Worm (Caenorhabditis elegans) whole organism, late embryonic: ENCODE data around the gene rps-30.

Experiments
- F13H6.1 ChIP-seq: sonication (generic microtip); optimal IDR thresholded peaks from 2 replicates; lab custom pipeline; 2016; ENCODE audit warnings: missing genetic modification characterization, missing compliant biosample characterization
- Y22D7AL.16 ChIP-seq: sonication (generic microtip); optimal IDR thresholded peaks from 2 replicates; lab custom pipeline; 2016; ENCODE audit warnings: missing genetic modification characterization, missing compliant biosample characterization
- ama-1 ChIP-seq: fragments of 150-350 bp; optimal IDR thresholded peaks from 2 replicates; lab custom pipeline; 2014
- ceh-14 ChIP-seq: sonication (generic microtip); optimal IDR thresholded peaks from 2 replicates; lab custom pipeline; 2016; ENCODE audit warnings: missing genotype, missing genetic modification characterization, missing compliant biosample characterization
- ceh-24 ChIP-seq: sonication (generic microtip); optimal IDR thresholded peaks from 2 replicates; lab custom pipeline; 2016; ENCODE audit warnings: mild to moderate bottlenecking, missing genetic modification characterization, missing compliant biosample characterization
- ceh-48 ChIP-seq: sonication (generic microtip); optimal IDR thresholded peaks from 2 replicates; lab custom pipeline; 2016; ENCODE audit warnings: missing genetic modification characterization, inconsistent platforms, missing compliant biosample characterization
- ceh-6 ChIP-seq: fragments of 200-800 bp; sonication (Bioruptor generic); optimal IDR thresholded peaks from 2 replicates; lab custom pipeline; 2018; ENCODE audit warnings: mild to moderate bottlenecking, missing genetic modification characterization, missing compliant biosample characterization
- che-1 ChIP-seq: sonication (generic microtip); optimal IDR thresholded peaks from 2 replicates; lab custom pipeline; 2016; ENCODE audit warnings: mild to moderate bottlenecking, missing genetic modification characterization, missing compliant biosample characterization
- dmd-4 ChIP-seq: sonication (generic microtip); optimal IDR thresholded peaks from 2 replicates; lab custom pipeline; 2016; ENCODE audit warnings: borderline replicate concordance, missing genetic modification characterization, missing compliant biosample characterization
- dve-1 ChIP-seq: sonication (generic microtip); optimal IDR thresholded peaks from 2 replicates; lab custom pipeline; 2017; ENCODE audit warnings: antibody characterized with exemption, mild to moderate bottlenecking, missing genetic modification characterization, missing compliant biosample characterization
- ets-4 ChIP-seq: sonication (generic microtip); optimal IDR thresholded peaks from 2 replicates; lab custom pipeline; 2016; ENCODE audit warnings: missing genetic modification characterization, missing compliant biosample characterization
- fkh-6 ChIP-seq: sonication (generic microtip); optimal IDR thresholded peaks from 2 replicates; lab custom pipeline; 2016; ENCODE audit warnings: missing genetic modification characterization, missing compliant biosample characterization
- hlh-30 ChIP-seq: sonication (generic microtip); optimal IDR thresholded peaks from 2 replicates; lab custom pipeline; 2017; ENCODE audit warnings: antibody characterized with exemption, missing genetic modification characterization, missing compliant biosample characterization; ENCODE audit not compliant: insufficient read depth
- hlh-8 ChIP-seq: sonication (generic microtip); optimal IDR thresholded peaks from 2 replicates; lab custom pipeline; 2016; ENCODE audit warnings: missing genotype, missing genetic modification characterization, missing compliant biosample characterization
- lim-6 ChIP-seq: sonication (generic microtip); optimal IDR thresholded peaks from 2 replicates; lab custom pipeline; 2016; ENCODE audit warnings: missing genetic modification characterization, missing compliant biosample characterization
- lin-11 ChIP-seq: fragments of 200-800 bp; sonication (Bioruptor generic); optimal IDR thresholded peaks from 2 replicates; lab custom pipeline; 2018; ENCODE audit warnings: mild to moderate bottlenecking, missing genetic modification characterization, missing compliant biosample characterization
- madf-2 ChIP-seq: sonication (generic microtip); optimal IDR thresholded peaks from 2 replicates; lab custom pipeline; 2017; ENCODE audit warnings: missing genetic modification characterization, missing compliant biosample characterization
- nfya-1 ChIP-seq: sonication (generic microtip); optimal IDR thresholded peaks from 2 replicates; lab custom pipeline; 2017; ENCODE audit warnings: missing genetic modification characterization, mild to moderate bottlenecking, missing compliant biosample characterization, antibody characterized with exemption, moderate library complexity
- npax-4 ChIP-seq: sonication (generic microtip); optimal IDR thresholded peaks from 2 replicates; lab custom pipeline; 2016; ENCODE audit warnings: missing genetic modification characterization, missing compliant biosample characterization
- odd-2 ChIP-seq: sonication (generic microtip); optimal IDR thresholded peaks from 2 replicates; lab custom pipeline; 2017; ENCODE audit warnings: antibody characterized with exemption, mild to moderate bottlenecking, missing genetic modification characterization, missing compliant biosample characterization
- pat-9 ChIP-seq: fragments of 200-800 bp; sonication (Bioruptor generic); optimal IDR thresholded peaks from 2 replicates; lab custom pipeline; 2018; ENCODE audit warnings: mild to moderate bottlenecking, missing genetic modification characterization, moderate library complexity, missing compliant biosample characterization
- pax-1 ChIP-seq: fragments of 150-350 bp; optimal IDR thresholded peaks from 2 replicates; lab custom pipeline; 2014; ENCODE audit warnings: missing biosample characterization, missing genetic modification characterization
- pha-4 ChIP-seq: fragments of 150-350 bp; optimal IDR thresholded peaks from 2 replicates; lab custom pipeline; 2018; ENCODE audit warnings: missing biosample characterization, missing genetic modification reagents, missing genetic modification characterization
- pqm-1 ChIP-seq: sonication (generic microtip); optimal IDR thresholded peaks from 2 replicates; lab custom pipeline; 2016; ENCODE audit warnings: missing genetic modification characterization, missing compliant biosample characterization
- rnt-1 ChIP-seq: sonication (generic microtip); optimal IDR thresholded peaks from 2 replicates; lab custom pipeline; 2016; ENCODE audit warnings: missing genetic modification characterization, missing compliant biosample characterization
- syd-9 ChIP-seq: sonication (generic microtip); optimal IDR thresholded peaks from 2 replicates; lab custom pipeline; 2016; ENCODE audit warnings: mild to moderate bottlenecking, missing genetic modification characterization, moderate library complexity, missing compliant biosample characterization
- tbx-2 ChIP-seq: sonication (generic microtip); optimal IDR thresholded peaks from 2 replicates; lab custom pipeline; 2016; ENCODE audit warnings: missing genetic modification characterization, missing compliant biosample characterization
- unc-42 ChIP-seq: sonication (generic microtip); optimal IDR thresholded peaks from 2 replicates; lab custom pipeline; 2016; ENCODE audit warnings: missing genotype, missing genetic modification characterization, missing compliant biosample characterization
- zip-5 ChIP-seq: sonication (generic microtip); optimal IDR thresholded peaks from 2 replicates; lab custom pipeline; 2016; ENCODE audit warnings: missing genetic modification characterization, missing compliant biosample characterization

Gene rps-30

ce11 chrV:7806629-7807028 lies 30.3 kb downstream of the rps-30 start (continued):
- TF ChIP-seq madf-2 (tag; lab: Kevin White, UChicago) (no peak), zip-5 (tag; lab: Kevin White, UChicago) (no peak)

- TF ChIP-seq ets-4 (tag; lab: Kevin White, UChicago) (no peak), F13H6.1 (tag; lab: Kevin White, UChicago) (no peak)
These were observed 32.1 kb downstream of the rps-30 start for ce11 chrV:7808444-7808843.

- TF ChIP-seq F13H6.1 (tag; lab: Kevin White, UChicago) (no peak), pat-9 (tag; lab: Kevin White, UChicago) (no peak), pha-4 (tag; lab: Kevin White, UChicago) (no peak), odd-2 (tag; lab: Kevin White, UChicago) (no peak), Y22D7AL.16 (no peak)
These were observed 33.2 kb downstream of the rps-30 start, which contains the start of gene ZK742.3 for ce11 chrV:7809320-7810256. ZK742.3 (minus strand) TSS chrV:7809912.

ce11 chrV:7810591-7810990 lies 34.2 kb downstream of the rps-30 start:
- TF ChIP-seq pax-1 (tag; lab: Kevin White, UChicago): no peak
- no peak for TF ChIP-seq unc-42
- TF ChIP-seq lim-6 (tag; lab: Kevin White, UChicago): no peak
- TF ChIP-seq nfya-1 (tag; lab: Kevin White, UChicago): no peak
- TF ChIP-seq npax-4 (tag; lab: Kevin White, UChicago): no peak
- no peak for TF ChIP-seq ceh-14 (tag; lab: Kevin White, UChicago)
- no peak for TF ChIP-seq ama-1 (lab: Kevin White, UChicago)
- no peak for TF ChIP-seq hlh-30 (tag; lab: Kevin White, UChicago)
- no peak for TF ChIP-seq lin-11 (tag; lab: Kevin White, UChicago)
- TF ChIP-seq rnt-1: no peak
- no peak for TF ChIP-seq hlh-8
- no peak for TF ChIP-seq pqm-1 (tag; lab: Kevin White, UChicago)
- TF ChIP-seq, all 69 proteins: peak for 0

- no peak for TF ChIP-seq dmd-4 (tag; lab: Kevin White, UChicago)
- TF ChIP-seq ceh-48 (tag; lab: Kevin White, UChicago): no peak
- TF ChIP-seq tbx-2 (tag; lab: Kevin White, UChicago): peak; percentile 12
- no peak for TF ChIP-seq dve-1 (tag; lab: Kevin White, UChicago)
- no peak for TF ChIP-seq ceh-24 (tag; lab: Kevin White, UChicago)
- no peak for TF ChIP-seq ceh-14 (tag; lab: Kevin White, UChicago)
These were observed 35.4 kb downstream of the rps-30 start, which contains the start of gene ZK742.4 for ce11 chrV:7811758-7812157. ZK742.4 (minus strand) TSS chrV:7811792.

ce11 chrV:7814601-7815000 lies 38.2 kb downstream of the rps-30 start, which contains the start of gene ZK742.6:
ZK742.6 (minus strand) TSS chrV:7814942.
- no peak for TF ChIP-seq syd-9
- TF ChIP-seq, all 69 proteins: peak for 0

ce11 chrV:7816486-7816885 lies 40.1 kb downstream of the rps-30 start:
- TF ChIP-seq unc-42: peak; percentile 95
- no peak for TF ChIP-seq fkh-6 (tag; lab: Kevin White, UChicago)
- TF ChIP-seq ceh-6: no peak
- TF ChIP-seq che-1: no peak
- TF ChIP-seq, all 69 proteins: peak for 1
